Fruit fly (Drosophila melanogaster) whole organism: Measurements from ENCODE around the gene mib1.

Source experiments
- Dll ChIP-seq: fragments of >200 bp; optimal IDR thresholded peaks from 2 replicates; lab custom pipeline; 2017
- EcR ChIP-seq, 2 experiments: fragments of >200 bp; optimal IDR thresholded peaks; 2 replicates each; lab custom pipeline; 2017; ENCODE audit warnings: missing biosample characterization in 2 of 2, missing genetic modification characterization in 2 of 2, missing genetic modification reagents in 2 of 2
- pan ChIP-seq: fragments of >200 bp; optimal IDR thresholded peaks from 2 replicates; lab custom pipeline; 2017
- psq ChIP-seq: fragments of >200 bp; optimal IDR thresholded peaks from 2 replicates; lab custom pipeline; 2017
- usp ChIP-seq: fragments of >200 bp; optimal IDR thresholded peaks from 2 replicates; lab custom pipeline; 2017; ENCODE audit warnings: missing biosample characterization, missing genetic modification characterization, mixed read lengths

- no peak for TF ChIP-seq Dll (lab: Kevin White, UChicago)
- TF ChIP-seq pan (lab: Kevin White, UChicago): no peak
- no peak for TF ChIP-seq psq (lab: Kevin White, UChicago)
- no peak for TF ChIP-seq EcR (GFP tag; optimal IDR thresholded peaks at IDR 0.05; lab: Kevin White, UChicago)
- TF ChIP-seq usp: no peak
Measured at dm6 chr3L:16045083-16045830, 33.6 kb upstream of the mib1 start.
